Worm (Caenorhabditis elegans) whole organism, late embryonic: ENCODE data around the gene ZK938.1.

Experiments
- F13H6.1 ChIP-seq: sonication (generic microtip); optimal IDR thresholded peaks from 2 replicates; lab custom pipeline; 2016; ENCODE audit warnings: missing genetic modification characterization, missing compliant biosample characterization
- K02D7.2 ChIP-seq: sonication (generic microtip); optimal IDR thresholded peaks from 2 replicates; lab custom pipeline; 2017; ENCODE audit warnings: mild to moderate bottlenecking, missing genetic modification characterization, missing compliant biosample characterization
- ama-1 ChIP-seq: fragments of 150-350 bp; optimal IDR thresholded peaks from 2 replicates; lab custom pipeline; 2014
- ceh-22 ChIP-seq: sonication (generic microtip); optimal IDR thresholded peaks from 2 replicates; lab custom pipeline; 2017; ENCODE audit warnings: missing biosample characterization, missing genetic modification characterization
- gmeb-2 ChIP-seq: sonication (generic microtip); optimal IDR thresholded peaks from 2 replicates; lab custom pipeline; 2016; ENCODE audit warnings: missing genetic modification characterization, inconsistent platforms, missing compliant biosample characterization
- lin-11 ChIP-seq: fragments of 200-800 bp; sonication (Bioruptor generic); optimal IDR thresholded peaks from 2 replicates; lab custom pipeline; 2018; ENCODE audit warnings: mild to moderate bottlenecking, missing genetic modification characterization, missing compliant biosample characterization
- unc-55 ChIP-seq: sonication (generic microtip); optimal IDR thresholded peaks from 2 replicates; lab custom pipeline; 2017; ENCODE audit warnings: missing biosample characterization, missing genetic modification reagents, missing genetic modification characterization
- ztf-16 ChIP-seq: sonication (generic microtip); optimal IDR thresholded peaks from 2 replicates; lab custom pipeline; 2017; ENCODE audit warnings: missing genetic modification characterization, missing compliant biosample characterization

- no peak for TF ChIP-seq F13H6.1
- no peak for TF ChIP-seq ceh-22 (tag; lab: Kevin White, UChicago)
- no peak for TF ChIP-seq ztf-16 (tag; lab: Kevin White, UChicago)
- no peak for TF ChIP-seq ama-1 (lab: Kevin White, UChicago)
- TF ChIP-seq gmeb-2 (tag; lab: Kevin White, UChicago): no peak
- no peak for TF ChIP-seq K02D7.2 (tag; lab: Kevin White, UChicago)
- no peak for TF ChIP-seq lin-11
- no peak for TF ChIP-seq unc-55 (GFP tag; lab: Kevin White, UChicago)
Observed at ce11 chrII:9850945-9851344, 21.7 kb downstream of the ZK938.1 start, which contains the start of gene ZK938.10.
